Worm (Caenorhabditis elegans) whole organism, young adult: ENCODE results near the gene sru-24.

Experiments
- F57C9.4 ChIP-seq: sonication (generic microtip); optimal IDR thresholded peaks from 2 replicates; lab custom pipeline; 2017; ENCODE audit warnings: mild to moderate bottlenecking, missing genetic modification characterization, missing compliant biosample characterization
- T07F8.4 ChIP-seq: sonication (generic microtip); optimal IDR thresholded peaks from 2 replicates; lab custom pipeline; 2016; ENCODE audit warnings: mild to moderate bottlenecking, missing genetic modification characterization, moderate library complexity, missing compliant biosample characterization
- ccch-3 ChIP-seq: fragments of 200-800 bp; sonication (Bioruptor generic); optimal IDR thresholded peaks from 2 replicates; lab custom pipeline; 2018; ENCODE audit warnings: mild to moderate bottlenecking, missing genetic modification characterization, missing compliant biosample characterization
- chd-7 ChIP-seq: sonication (generic microtip); optimal IDR thresholded peaks from 2 replicates; lab custom pipeline; 2016; ENCODE audit warnings: mild to moderate bottlenecking, missing genetic modification characterization, moderate library complexity, missing compliant biosample characterization
- lin-35 ChIP-seq, 3 experiments: fragments of 150-350 bp in 2 of 3; sonication (generic microtip) in 1 of 3; optimal IDR thresholded peaks; 2 replicates each; lab custom pipeline; 2014 to 2018; ENCODE audit warnings: missing biosample characterization in 3 of 3, missing genetic modification characterization in 3 of 3, missing genetic modification reagents in 3 of 3
- snpc-1.1 ChIP-seq: sonication (generic microtip); optimal IDR thresholded peaks from 2 replicates; lab custom pipeline; 2017; ENCODE audit warnings: missing genetic modification characterization, mild to moderate bottlenecking, missing compliant biosample characterization, antibody characterized with exemption, moderate library complexity, missing genotype, missing genetic modification reagents; ENCODE audit not compliant: insufficient read depth
- snpc-4 ChIP-seq, 5 experiments: fragments of 150-350 bp in 1 of 5; sonication (generic microtip) in 4 of 5; optimal IDR thresholded peaks; 2 replicates each; lab custom pipeline; 2014 to 2018; ENCODE audit warnings: missing genetic modification characterization in 5 of 5, missing biosample characterization in 3 of 5, antibody characterized with exemption in 2 of 5, mild to moderate bottlenecking in 2 of 5, missing compliant biosample characterization in 2 of 5, missing genotype in 2 of 5, moderate library complexity in 2 of 5, missing genetic modification reagents in 1 of 5

DNA sequence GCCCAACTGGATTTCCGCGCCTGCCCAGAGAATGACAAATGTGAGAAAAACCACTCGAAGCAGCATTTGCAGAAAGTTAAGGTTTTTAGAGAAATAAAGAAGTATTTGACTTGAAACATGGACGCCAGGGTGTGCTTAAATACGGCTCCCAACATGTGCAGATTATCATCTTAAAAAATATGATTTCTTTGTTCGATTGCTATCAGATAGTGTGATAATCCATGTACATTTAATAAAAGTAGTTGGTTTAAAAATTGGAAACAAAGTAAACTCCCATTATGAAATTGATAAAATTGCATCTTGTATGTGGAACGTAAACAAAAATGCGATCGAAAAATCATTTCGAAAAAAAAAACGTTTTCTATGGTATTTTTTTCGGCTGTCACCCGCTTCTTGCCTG lies 43.7 kb downstream of the sru-24 start, which contains the start of gene F48G7.8:
- TF ChIP-seq chd-7: no peak
- no peak for TF ChIP-seq ccch-3 (GFP tag; lab: Kevin White, UChicago)
- TF ChIP-seq snpc-4 (GFP tag; optimal IDR thresholded peaks at IDR 0.05; lab: Kevin White, UChicago): no peak
- TF ChIP-seq snpc-4 (tag; optimal IDR thresholded peaks at IDR 0.05; lab: Kevin White, UChicago): no peak
- TF ChIP-seq F57C9.4 (tag; lab: Kevin White, UChicago): no peak
- TF ChIP-seq lin-35 (GFP tag; optimal IDR thresholded peaks at IDR 0.05; lab: Kevin White, UChicago): no peak
- no peak for TF ChIP-seq snpc-1.1
- TF ChIP-seq T07F8.4 (tag; lab: Kevin White, UChicago): no peak
